Worm (Caenorhabditis elegans) whole organism, mixed stage, embryonic: Measurements from ENCODE around the gene rgs-5.
A peak's percentile ranks its signal among the peaks of the same experiment; 100 is the strongest.

Experiments
- M03D4.4 ChIP-seq: sonication (generic microtip); optimal IDR thresholded peaks from 2 replicates; lab custom pipeline; 2017; ENCODE audit warnings: mild to moderate bottlenecking, missing genetic modification characterization, missing compliant biosample characterization
- bed-3 ChIP-seq: fragments of 200-800 bp; sonication (Bioruptor generic); optimal IDR thresholded peaks from 3 replicates; lab custom pipeline; 2018; ENCODE audit warnings: mild to moderate bottlenecking, missing genetic modification characterization, moderate library complexity, missing compliant biosample characterization
- blmp-1 ChIP-seq: fragments of 150-350 bp; optimal IDR thresholded peaks from 2 replicates; lab custom pipeline; 2014; ENCODE audit warnings: missing biosample characterization, missing genetic modification characterization
- ceh-39 ChIP-seq: fragments of 150-350 bp; optimal IDR thresholded peaks from 2 replicates; lab custom pipeline; 2014; ENCODE audit warnings: missing biosample characterization, missing genetic modification characterization
- ceh-43 ChIP-seq: fragments of 200-800 bp; sonication (Bioruptor generic); optimal IDR thresholded peaks from 2 replicates; lab custom pipeline; 2018; ENCODE audit warnings: mild to moderate bottlenecking, missing genetic modification characterization, moderate library complexity, missing compliant biosample characterization
- ceh-83 ChIP-seq: fragments of 200-800 bp; sonication (Bioruptor generic); optimal IDR thresholded peaks from 2 replicates; lab custom pipeline; 2018; ENCODE audit warnings: mild to moderate bottlenecking, missing genetic modification characterization, missing compliant biosample characterization
- ces-1 ChIP-seq: fragments of 150-350 bp; optimal IDR thresholded peaks from 2 replicates; lab custom pipeline; 2014; ENCODE audit warnings: missing biosample characterization, missing genetic modification reagents, missing genetic modification characterization
- cnd-1 ChIP-seq: fragments of 200-800 bp; sonication (Bioruptor generic); optimal IDR thresholded peaks from 2 replicates; lab custom pipeline; 2018; ENCODE audit warnings: mild to moderate bottlenecking, missing genetic modification characterization, missing compliant biosample characterization
- drap-1 ChIP-seq: fragments of 200-800 bp; sonication (Bioruptor generic); optimal IDR thresholded peaks from 3 replicates; lab custom pipeline; 2018; ENCODE audit warnings: mild to moderate bottlenecking, missing genetic modification characterization, missing compliant biosample characterization
- elt-1 ChIP-seq: sonication (generic microtip); optimal IDR thresholded peaks from 2 replicates; lab custom pipeline; 2017; ENCODE audit warnings: missing genetic modification characterization, mild to moderate bottlenecking, missing compliant biosample characterization, antibody characterized with exemption, moderate library complexity, borderline replicate concordance; ENCODE audit not compliant: insufficient read depth
- elt-3 ChIP-seq: fragments of 150-350 bp; optimal IDR thresholded peaks from 2 replicates; lab custom pipeline; 2014; ENCODE audit warnings: missing biosample characterization, missing genetic modification characterization
- flh-1 ChIP-seq: fragments of 200-800 bp; sonication (Bioruptor generic); optimal IDR thresholded peaks from 2 replicates; lab custom pipeline; 2018; ENCODE audit warnings: mild to moderate bottlenecking, missing genetic modification characterization, moderate library complexity, missing compliant biosample characterization
- ham-2 ChIP-seq: fragments of 200-800 bp; sonication (Bioruptor generic); optimal IDR thresholded peaks from 2 replicates; lab custom pipeline; 2018; ENCODE audit warnings: mild to moderate bottlenecking, missing genetic modification characterization, missing compliant biosample characterization
- hlh-1 ChIP-seq: fragments of 150-350 bp; optimal IDR thresholded peaks from 2 replicates; lab custom pipeline; 2014; ENCODE audit warnings: missing biosample characterization, missing genetic modification reagents, missing genetic modification characterization
- lin-13 ChIP-seq: fragments of 150-350 bp; optimal IDR thresholded peaks from 2 replicates; lab custom pipeline; 2014; ENCODE audit warnings: missing biosample characterization, missing genetic modification characterization
- lin-32 ChIP-seq: fragments of 200-800 bp; sonication (Bioruptor generic); optimal IDR thresholded peaks from 2 replicates; lab custom pipeline; 2018; ENCODE audit warnings: mild to moderate bottlenecking, missing genetic modification characterization, missing compliant biosample characterization
- lsy-2 ChIP-seq: fragments of 150-350 bp; optimal IDR thresholded peaks from 2 replicates; lab custom pipeline; 2014; ENCODE audit warnings: missing biosample characterization, missing genetic modification characterization
- mab-5 ChIP-seq: fragments of 150-350 bp; optimal IDR thresholded peaks from 2 replicates; lab custom pipeline; 2014; ENCODE audit warnings: missing biosample characterization, missing genetic modification characterization
- mep-1 ChIP-seq: fragments of 150-350 bp; optimal IDR thresholded peaks from 2 replicates; lab custom pipeline; 2017; ENCODE audit warnings: missing biosample characterization, missing genetic modification reagents, missing genetic modification characterization, inconsistent platforms
- mls-2 ChIP-seq: sonication (generic microtip); optimal IDR thresholded peaks from 2 replicates; lab custom pipeline; 2016; ENCODE audit warnings: mild to moderate bottlenecking, missing genetic modification characterization, moderate library complexity, missing compliant biosample characterization
- nhr-12 ChIP-seq: fragments of 150-350 bp; optimal IDR thresholded peaks from 2 replicates; lab custom pipeline; 2014; ENCODE audit warnings: missing biosample characterization, missing genetic modification characterization
- nhr-2 ChIP-seq: fragments of 150-350 bp; optimal IDR thresholded peaks from 2 replicates; lab custom pipeline; 2014; ENCODE audit warnings: missing biosample characterization, missing genetic modification characterization
- nhr-237 ChIP-seq: fragments of 150-350 bp; optimal IDR thresholded peaks from 2 replicates; lab custom pipeline; 2014; ENCODE audit warnings: missing biosample characterization, missing genetic modification characterization
- nhr-28 ChIP-seq: fragments of 150-350 bp; optimal IDR thresholded peaks from 2 replicates; lab custom pipeline; 2014; ENCODE audit warnings: missing biosample characterization, missing genetic modification characterization
- nhr-76 ChIP-seq: sonication (generic microtip); optimal IDR thresholded peaks from 2 replicates; lab custom pipeline; 2017; ENCODE audit warnings: missing biosample characterization, missing genetic modification characterization
- pha-4 ChIP-seq: fragments of 150-350 bp; optimal IDR thresholded peaks from 2 replicates; lab custom pipeline; 2018; ENCODE audit warnings: missing biosample characterization, missing genetic modification reagents, missing genetic modification characterization
- sem-2 ChIP-seq: fragments of 200-800 bp; sonication (Bioruptor generic); optimal IDR thresholded peaks from 2 replicates; lab custom pipeline; 2018; ENCODE audit warnings: mild to moderate bottlenecking, missing genetic modification characterization, missing compliant biosample characterization
- snpc-4 ChIP-seq: fragments of 150-350 bp; optimal IDR thresholded peaks from 2 replicates; lab custom pipeline; 2014; ENCODE audit warnings: missing biosample characterization, missing genetic modification characterization
- sptf-1 ChIP-seq: sonication (generic microtip); optimal IDR thresholded peaks from 2 replicates; lab custom pipeline; 2017; ENCODE audit warnings: mild to moderate bottlenecking, missing genetic modification characterization, moderate library complexity, missing compliant biosample characterization
- tbx-8 ChIP-seq: fragments of 200-800 bp; sonication (Bioruptor generic); optimal IDR thresholded peaks from 2 replicates; lab custom pipeline; 2018; ENCODE audit warnings: mild to moderate bottlenecking, missing genetic modification characterization, moderate library complexity, missing compliant biosample characterization
- unc-120 ChIP-seq: sonication (generic microtip); optimal IDR thresholded peaks from 2 replicates; lab custom pipeline; 2017; ENCODE audit warnings: missing genetic modification characterization, missing compliant biosample characterization; ENCODE audit not compliant: poor library complexity, severe bottlenecking
- unc-39 ChIP-seq: fragments of 150-350 bp; optimal IDR thresholded peaks from 2 replicates; lab custom pipeline; 2014; ENCODE audit warnings: missing biosample characterization, missing genetic modification characterization
- unc-62 ChIP-seq: fragments of 150-350 bp; optimal IDR thresholded peaks from 2 replicates; lab custom pipeline; 2014; ENCODE audit warnings: missing biosample characterization, missing genetic modification reagents, missing genetic modification characterization
- zip-8 ChIP-seq: fragments of 150-350 bp; optimal IDR thresholded peaks from 2 replicates; lab custom pipeline; 2014; ENCODE audit warnings: missing biosample characterization, missing genetic modification characterization
- ztf-11 ChIP-seq: fragments of 150-350 bp; optimal IDR thresholded peaks from 2 replicates; lab custom pipeline; 2014; ENCODE audit warnings: missing biosample characterization, missing genetic modification characterization

rgs-5 gene

DNA sequence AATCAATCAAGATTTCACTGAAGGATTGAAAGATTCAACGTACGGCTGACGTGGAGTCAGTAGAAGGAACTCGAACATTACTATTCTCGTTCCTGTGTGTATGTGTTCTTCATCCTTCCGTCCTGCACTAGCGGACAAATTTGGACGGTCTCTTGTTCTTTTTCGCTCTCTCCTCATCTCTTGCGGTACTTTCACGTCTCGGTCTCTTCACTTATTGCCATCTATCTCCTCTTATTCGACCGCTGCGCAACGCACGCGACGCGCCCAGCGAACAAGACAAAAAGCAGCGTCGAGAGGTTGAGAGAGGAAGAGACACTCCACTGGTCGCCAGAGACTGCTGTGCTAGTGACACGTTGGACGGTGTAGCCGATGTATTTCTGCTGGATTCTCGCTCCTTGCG, 17.1 kb downstream of the rgs-5 start:
- TF ChIP-seq tbx-8 (GFP tag; lab: Kevin White, UChicago) (no peak), pha-4 (peak; percentile 78), unc-62 (GFP tag; lab: Kevin White, UChicago) (peak; percentile 68), ztf-11 (tag; lab: Kevin White, UChicago) (peak; percentile 40), ham-2 (peak; percentile 91), blmp-1 (tag; lab: Kevin White, UChicago) (no peak), bed-3 (GFP tag; lab: Kevin White, UChicago) (no peak), nhr-2 (tag; lab: Kevin White, UChicago) (peak; percentile 3), unc-39 (tag; lab: Kevin White, UChicago) (no peak), snpc-4 (tag; lab: Kevin White, UChicago) (no peak), mls-2 (peak; percentile 33), lin-32 (GFP tag; lab: Kevin White, UChicago) (no peak), nhr-237 (tag; lab: Kevin White, UChicago) (peak; percentile 54), nhr-76 (tag; lab: Kevin White, UChicago) (no peak), M03D4.4 (no peak), flh-1 (no peak), ceh-39 (tag; lab: Kevin White, UChicago) (peak; percentile 48), mab-5 (tag; lab: Kevin White, UChicago) (no peak), zip-8 (tag; lab: Kevin White, UChicago) (peak; percentile 25), hlh-1 (tag; lab: Kevin White, UChicago) (peak; percentile 42), ceh-43 (no peak), drap-1 (GFP tag; lab: Kevin White, UChicago) (peak; percentile 38), unc-120 (peak; percentile 86), cnd-1 (no peak), elt-3 (tag; lab: Kevin White, UChicago) (no peak), nhr-28 (tag; lab: Kevin White, UChicago) (no peak), ces-1 (GFP tag; lab: Kevin White, UChicago) (peak; percentile 80), nhr-12 (tag; lab: Kevin White, UChicago) (no peak), sem-2 (no peak), mep-1 (tag; lab: Kevin White, UChicago) (peak; percentile 88), lsy-2 (tag; lab: Kevin White, UChicago) (peak; percentile 53), sptf-1 (peak; percentile 30), elt-1 (tag; lab: Kevin White, UChicago) (peak; percentile 41), ceh-83 (GFP tag; lab: Kevin White, UChicago) (no peak), lin-13 (tag; lab: Kevin White, UChicago) (peak; percentile 50)

DNA sequence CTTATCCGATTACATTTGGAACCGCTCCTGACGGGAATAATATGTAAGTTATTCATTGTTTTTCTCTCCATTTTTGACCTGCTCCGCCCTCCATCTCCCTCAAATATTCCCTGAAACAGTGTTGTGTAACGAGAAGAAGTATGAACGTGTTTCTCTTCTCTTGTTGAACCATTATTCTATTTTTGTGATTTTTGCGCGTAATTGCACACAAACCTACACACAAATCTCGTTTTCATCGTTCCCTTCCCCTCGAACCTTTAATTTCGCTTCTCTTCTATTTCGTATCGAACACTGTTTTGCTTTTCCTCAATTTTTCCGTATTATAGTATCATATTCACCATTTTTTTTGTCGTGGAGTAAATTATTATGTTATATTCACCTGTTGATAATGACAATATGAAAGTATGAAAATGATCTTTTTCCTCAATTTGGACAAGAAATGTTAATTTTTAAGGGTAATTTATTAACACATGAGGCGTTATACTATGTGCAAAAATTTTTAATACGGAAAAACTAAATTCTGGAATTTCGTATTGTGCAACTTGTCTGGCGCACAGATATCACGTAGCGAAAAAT, 18.9 kb downstream of the rgs-5 start:
- no peak for TF ChIP-seq sem-2
- TF ChIP-seq drap-1 (GFP tag; lab: Kevin White, UChicago): no peak
- TF ChIP-seq unc-120: no peak
- TF ChIP-seq ces-1 (GFP tag; lab: Kevin White, UChicago): no peak

DNA sequence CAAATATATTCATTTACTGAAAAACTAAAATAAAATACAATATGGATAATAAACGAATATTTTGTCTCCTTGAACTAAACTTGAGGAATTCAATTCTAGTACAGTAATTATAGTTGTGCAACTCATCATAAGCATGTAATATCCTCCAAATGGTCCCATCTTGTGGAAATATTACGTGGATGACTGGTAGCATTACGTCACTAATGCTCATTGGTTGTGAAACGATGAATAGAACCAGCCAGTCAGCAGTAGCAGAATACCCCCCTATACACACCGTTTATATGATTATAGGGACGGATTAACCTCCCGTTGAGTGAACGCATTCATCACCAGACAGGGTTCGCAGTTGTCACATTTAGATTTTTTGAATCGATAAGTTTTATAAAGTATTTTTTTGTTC, 20.0 kb downstream of the rgs-5 start:
- TF ChIP-seq tbx-8 (GFP tag; lab: Kevin White, UChicago): no peak
- peak; percentile 6 for TF ChIP-seq ztf-11 (tag; lab: Kevin White, UChicago)
- TF ChIP-seq ceh-43: no peak
- TF ChIP-seq pha-4: no peak
- no peak for TF ChIP-seq nhr-28 (tag; lab: Kevin White, UChicago)
- TF ChIP-seq unc-120: no peak
- TF ChIP-seq nhr-2 (tag; lab: Kevin White, UChicago): peak; percentile 91
- TF ChIP-seq ces-1 (GFP tag; lab: Kevin White, UChicago): peak; percentile 26
- TF ChIP-seq zip-8 (tag; lab: Kevin White, UChicago): peak; percentile 89
- peak; percentile 23 for TF ChIP-seq unc-62 (GFP tag; lab: Kevin White, UChicago)
- TF ChIP-seq M03D4.4: no peak
- peak; percentile 50 for TF ChIP-seq ceh-39 (tag; lab: Kevin White, UChicago)
